Fruit fly (Drosophila melanogaster): Measurements from ENCODE around the gene Acf.
A peak's percentile ranks its signal among the peaks of the same experiment; 100 is the strongest.

Acf gene

DNA sequence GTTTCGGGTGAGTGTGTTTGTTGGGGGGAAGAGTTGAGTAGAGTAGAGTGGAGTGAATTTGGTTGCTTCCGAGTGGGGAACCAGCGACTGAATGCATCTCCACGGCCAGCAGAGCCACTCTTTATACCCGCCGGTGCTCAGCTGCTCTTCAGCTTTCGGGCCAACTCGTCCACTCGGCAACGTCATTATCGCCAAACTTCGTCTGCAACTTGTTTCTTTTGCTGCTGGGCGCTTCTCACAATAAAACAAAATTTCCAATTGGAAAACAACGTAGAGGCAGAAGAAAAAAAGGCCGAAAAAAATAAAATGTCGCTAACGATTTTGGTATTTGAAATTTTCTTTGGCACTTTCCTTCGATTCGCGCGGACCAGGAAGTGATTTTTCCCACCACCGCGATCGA lies 29.1 kb upstream of the Acf start, which contains the start of gene CG2150:
Gene CG2150 (minus strand): TSS at position 101 of the 400 bp plus-strand sequence.
- TF ChIP-seq CG32121 (GFP tag; IDR thresholded peaks at IDR 0.05) (no peak), CG8301 (tag; optimal IDR thresholded peaks at IDR 0.05) (no peak), CG8159 (tag; optimal IDR thresholded peaks at IDR 0.05) (no peak), Ets98B (GFP tag; IDR thresholded peaks at IDR 0.05) (peak; percentile 24; the same call in 1 of the 2 replicates), CG10348 (GFP tag; IDR thresholded peaks at IDR 0.05) (no peak), CG4496 (GFP tag; IDR thresholded peaks at IDR 0.05) (peak; percentile 16; the same call in 1 of the 3 replicates), Pif1B (GFP tag; optimal IDR thresholded peaks at IDR 0.05) (no peak)

DNA sequence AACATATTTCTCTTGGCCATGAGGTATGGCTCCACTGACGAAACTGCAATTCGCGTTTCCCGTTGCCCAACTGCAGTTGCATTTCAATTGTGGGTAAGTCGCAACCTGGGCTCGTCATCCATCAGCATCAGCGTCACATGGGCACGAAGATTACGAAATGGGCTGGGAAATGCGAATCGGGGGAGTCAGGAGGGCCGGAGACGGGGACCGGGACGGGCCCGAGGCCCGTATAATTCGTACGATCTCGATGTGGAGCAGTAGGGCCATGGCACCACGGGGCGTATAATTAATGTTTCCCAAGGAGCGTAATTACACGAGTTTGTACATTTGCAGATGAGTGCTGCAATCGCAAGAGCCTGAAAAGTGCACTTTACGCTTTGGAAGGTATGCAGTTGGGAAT lies 28.6 kb upstream of the Acf start:
- no peak for TF ChIP-seq CG4496 (GFP tag; IDR thresholded peaks at IDR 0.05)

DNA sequence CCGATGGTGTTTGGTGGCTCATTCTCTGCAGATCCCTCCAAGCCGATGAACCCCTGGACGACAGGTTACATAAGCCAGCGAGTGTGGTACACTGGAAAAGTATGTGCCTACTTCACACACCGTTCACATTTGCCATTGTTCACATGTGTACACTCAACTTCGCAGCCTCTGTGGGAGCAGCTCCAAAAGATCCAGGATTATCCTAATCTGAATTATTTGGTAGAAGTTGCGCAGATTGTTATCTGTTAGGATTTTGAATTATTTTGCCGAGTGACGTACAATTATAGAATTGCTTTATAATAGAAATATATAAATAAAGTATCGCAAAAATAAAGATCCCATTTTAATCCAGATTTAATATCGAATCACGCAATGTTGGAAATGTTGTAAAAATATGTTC lies 26.3 kb upstream of the Acf start:
- TF ChIP-seq Ets98B (GFP tag; IDR thresholded peaks at IDR 0.05) (no peak), CG14655 (GFP tag; optimal IDR thresholded peaks at IDR 0.05) (peak; percentile 84), CG8159 (tag; optimal IDR thresholded peaks at IDR 0.05) (peak; percentile 54), rn (GFP tag; IDR thresholded peaks at IDR 0.05) (no peak), Pif1B (GFP tag; optimal IDR thresholded peaks at IDR 0.05) (peak; percentile 47), fd96Ca (GFP tag; IDR thresholded peaks at IDR 0.05) (0 out of 3 replicates have a peak, but pooled peaks have one; percentile 25), Snoo (tag; optimal IDR thresholded peaks at IDR 0.05) (no peak), CG9948 (tag; optimal IDR thresholded peaks at IDR 0.05) (peak; percentile 47), CG12605 (GFP tag; IDR thresholded peaks at IDR 0.05) (no peak), CG17806 (tag; optimal IDR thresholded peaks at IDR 0.05) (peak; percentile 32), gl (tag; optimal IDR thresholded peaks at IDR 0.05) (no peak), CG15710 (tag; optimal IDR thresholded peaks at IDR 0.05) (no peak), CG8301 (tag; optimal IDR thresholded peaks at IDR 0.05) (peak; percentile 71), CG34367 (tag; optimal IDR thresholded peaks at IDR 0.05) (peak; percentile 14), CG32121 (GFP tag; IDR thresholded peaks at IDR 0.05) (no peak), CG10348 (GFP tag; IDR thresholded peaks at IDR 0.05) (no peak), CG13204 (GFP tag; optimal IDR thresholded peaks at IDR 0.05) (no peak), EcR (GFP tag; optimal IDR thresholded peaks at IDR 0.05) (no peak), CG4496 (GFP tag; IDR thresholded peaks at IDR 0.05) (no peak), D1 (tag; optimal IDR thresholded peaks at IDR 0.05) (no peak), Pif1A (GFP tag; optimal IDR thresholded peaks at IDR 0.05) (peak; percentile 56)

DNA sequence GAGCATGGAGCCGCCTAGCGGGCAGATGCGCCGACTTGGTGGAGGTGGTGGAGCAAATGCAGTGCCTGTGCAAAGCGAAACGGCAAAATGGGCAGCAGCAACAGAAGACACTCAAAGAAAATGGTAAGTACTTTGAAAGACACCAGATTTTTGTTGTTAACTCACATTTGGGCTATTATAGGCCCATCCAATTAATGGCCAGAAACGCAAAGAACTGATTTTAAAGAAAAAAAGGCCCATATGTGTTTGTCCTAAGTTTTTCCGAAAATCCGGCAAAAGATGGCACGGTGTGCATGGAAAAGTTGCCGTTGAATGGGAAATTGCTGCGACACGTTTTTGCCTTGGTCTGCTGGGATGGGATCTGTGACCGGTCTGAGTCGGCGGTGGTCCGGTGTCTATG lies 25.6 kb upstream of the Acf start:
- TF ChIP-seq Snoo (tag; optimal IDR thresholded peaks at IDR 0.05) (no peak), CG14655 (GFP tag; optimal IDR thresholded peaks at IDR 0.05) (peak; percentile 91), CG8301 (tag; optimal IDR thresholded peaks at IDR 0.05) (peak; percentile 92), CG12605 (GFP tag; IDR thresholded peaks at IDR 0.05) (peak; percentile 68), Pif1A (GFP tag; optimal IDR thresholded peaks at IDR 0.05) (peak; percentile 75), CG13204 (GFP tag; optimal IDR thresholded peaks at IDR 0.05) (no peak), CG32121 (GFP tag; IDR thresholded peaks at IDR 0.05) (peak; percentile 85), CG17806 (tag; optimal IDR thresholded peaks at IDR 0.05) (peak; percentile 61), D1 (tag; optimal IDR thresholded peaks at IDR 0.05) (no peak), CG4496 (GFP tag; IDR thresholded peaks at IDR 0.05) (peak; percentile 89), CG34367 (tag; optimal IDR thresholded peaks at IDR 0.05) (no peak), Ets98B (GFP tag; IDR thresholded peaks at IDR 0.05) (peak; percentile 89), Pif1B (GFP tag; optimal IDR thresholded peaks at IDR 0.05) (peak; percentile 53), rn (GFP tag; IDR thresholded peaks at IDR 0.05) (peak; percentile 63), CG8159 (tag; optimal IDR thresholded peaks at IDR 0.05) (peak; percentile 45), CG15710 (tag; optimal IDR thresholded peaks at IDR 0.05) (no peak), gl (tag; optimal IDR thresholded peaks at IDR 0.05) (no peak), CG9948 (tag; optimal IDR thresholded peaks at IDR 0.05) (peak; percentile 71), fd96Ca (GFP tag; IDR thresholded peaks at IDR 0.05) (peak; percentile 93), EcR (GFP tag; optimal IDR thresholded peaks at IDR 0.05) (no peak), CG10348 (GFP tag; IDR thresholded peaks at IDR 0.05) (no peak)

DNA sequence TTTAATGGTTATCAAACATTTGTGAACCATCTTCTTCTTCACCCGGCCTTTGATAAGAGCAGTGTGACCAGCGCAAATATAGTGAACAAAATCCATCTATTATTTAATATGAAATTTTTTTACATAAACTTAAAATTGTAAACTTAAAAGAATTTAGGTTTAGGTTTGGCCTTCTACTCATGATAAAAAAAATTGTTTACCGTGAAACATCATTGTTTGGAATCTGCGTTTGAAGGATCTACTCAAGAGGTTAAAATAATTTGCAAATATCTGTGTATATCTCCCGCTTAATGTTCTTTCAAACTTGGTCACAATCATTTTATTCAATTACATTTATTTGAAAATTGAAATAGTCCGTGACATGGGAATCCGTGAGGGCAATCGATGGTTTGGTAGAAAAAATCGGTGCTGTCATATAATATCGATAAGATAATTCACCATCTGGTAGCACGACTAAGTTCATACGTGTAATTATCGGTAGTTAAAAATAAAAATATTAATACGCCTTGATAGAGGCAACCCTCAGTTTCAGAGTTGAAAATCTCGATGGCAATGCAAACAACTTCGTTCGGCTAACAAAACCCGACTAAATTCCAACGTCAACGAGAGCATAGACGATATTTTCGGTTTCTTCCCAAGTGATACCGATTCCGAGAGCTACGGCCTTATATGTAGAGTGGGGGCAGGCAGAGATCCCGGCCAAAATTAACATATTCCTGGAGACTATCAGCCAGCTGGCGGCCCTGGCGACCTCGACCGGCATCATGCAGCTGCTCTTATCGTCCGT lies 21.8 kb upstream of the Acf start, which contains the start of the genes betaGlu and sip3:
Gene betaGlu (minus strand): TSS at position 59 of the 787 bp plus-strand sequence.
Gene sip3 (plus strand): TSS at position 430 of the 787 bp plus-strand sequence.
- peak; percentile 5 for TF ChIP-seq Pif1B (GFP tag; optimal IDR thresholded peaks at IDR 0.05)
- TF ChIP-seq Pif1A (GFP tag; optimal IDR thresholded peaks at IDR 0.05) = no peak
- no peak for TF ChIP-seq CG32121 (GFP tag; IDR thresholded peaks at IDR 0.05)

DNA sequence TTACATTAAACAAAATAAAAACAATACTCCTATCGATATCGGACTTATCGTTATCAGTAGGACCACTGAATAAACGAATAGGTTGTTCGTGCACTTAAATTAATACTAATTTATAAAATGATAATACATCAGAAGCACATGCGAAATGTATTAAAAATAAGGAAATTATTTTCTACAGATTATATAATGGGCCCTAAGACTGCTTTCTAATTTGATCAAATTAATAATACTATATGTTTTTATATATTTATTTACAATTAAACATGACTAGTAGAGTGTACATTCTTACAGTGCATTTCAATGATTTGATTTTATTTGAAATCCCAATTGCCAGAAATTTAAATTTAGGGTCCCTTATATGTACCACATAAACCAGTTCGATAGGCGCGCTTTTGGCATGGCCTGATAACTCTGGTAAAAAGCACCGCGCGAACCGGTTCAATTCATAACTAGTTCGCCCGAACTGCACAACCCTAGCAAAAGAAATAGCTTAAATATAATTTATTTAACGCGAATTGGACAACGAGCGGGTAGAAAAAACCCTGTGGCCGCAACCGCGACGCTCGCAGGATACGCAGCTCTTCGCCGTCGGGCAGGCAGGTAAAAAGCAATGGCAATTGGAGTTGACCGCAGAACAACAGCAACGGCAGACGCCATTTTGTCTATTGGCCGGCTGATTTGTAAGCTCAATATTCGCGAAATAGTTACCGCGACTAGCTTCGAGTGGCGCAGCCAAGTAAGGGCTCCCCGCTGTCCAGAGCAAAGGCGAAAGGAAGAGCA lies 17.0 kb upstream of the Acf start, which contains the start of the genes CG2126 and faf:
Gene CG2126 (minus strand): TSS at position 70 of the 780 bp plus-strand sequence.
Gene faf (plus strand): TSS at position 438 of the 780 bp plus-strand sequence.
- TF ChIP-seq Ets98B (GFP tag; IDR thresholded peaks at IDR 0.05) = peak; percentile 51; the same call in 1 of the 2 replicates
- TF ChIP-seq CG13204 (GFP tag; optimal IDR thresholded peaks at IDR 0.05) = no peak
- no peak for TF ChIP-seq CG9948 (tag; optimal IDR thresholded peaks at IDR 0.05)
- TF ChIP-seq CG12605 (GFP tag; IDR thresholded peaks at IDR 0.05) = peak; percentile 53; the same call in 1 of the 2 replicates
- TF ChIP-seq fd96Ca (GFP tag; IDR thresholded peaks at IDR 0.05) = no peak
- no peak for TF ChIP-seq CG8301 (tag; optimal IDR thresholded peaks at IDR 0.05)
- no peak for TF ChIP-seq Pif1A (GFP tag; optimal IDR thresholded peaks at IDR 0.05)
- TF ChIP-seq CG15710 (tag; optimal IDR thresholded peaks at IDR 0.05) = peak; percentile 65
- no peak for TF ChIP-seq Pif1B (GFP tag; optimal IDR thresholded peaks at IDR 0.05)
- TF ChIP-seq CG4496 (GFP tag; IDR thresholded peaks at IDR 0.05) = peak; percentile 70
- no peak for TF ChIP-seq CG14655 (GFP tag; optimal IDR thresholded peaks at IDR 0.05)
- TF ChIP-seq EcR (GFP tag; optimal IDR thresholded peaks at IDR 0.05) = no peak
- peak; percentile 76 for TF ChIP-seq CG32121 (GFP tag; IDR thresholded peaks at IDR 0.05)
- TF ChIP-seq CG17806 (tag; optimal IDR thresholded peaks at IDR 0.05) = peak; percentile 67
- TF ChIP-seq CG8159 (tag; optimal IDR thresholded peaks at IDR 0.05) = peak; percentile 79
- no peak for TF ChIP-seq gl (tag; optimal IDR thresholded peaks at IDR 0.05)
- TF ChIP-seq rn (GFP tag; IDR thresholded peaks at IDR 0.05) = peak; percentile 22; the same call in 1 of the 2 replicates
- peak; percentile 53 for TF ChIP-seq Snoo (tag; optimal IDR thresholded peaks at IDR 0.05)
- peak; percentile 55 for TF ChIP-seq CG34367 (tag; optimal IDR thresholded peaks at IDR 0.05)
